Worm (Caenorhabditis elegans) whole organism, L4 larva: ENCODE measurements around the gene slc-17.3.

Experiments
- ceh-82 ChIP-seq: sonication (generic microtip); optimal IDR thresholded peaks from 2 replicates; lab custom pipeline; 2017; ENCODE audit warnings: missing biosample characterization, missing genetic modification characterization
- dmd-6 ChIP-seq: fragments of 200-800 bp; sonication (Bioruptor generic); IDR thresholded peaks from 2 replicates; pipeline ENCODE4 v1.3.6; 2022; ENCODE audit warnings: missing genetic modification reagents, missing genetic modification characterization, missing compliant biosample characterization
- fkh-10 ChIP-seq: fragments of 150-350 bp; optimal IDR thresholded peaks from 2 replicates; lab custom pipeline; 2014; ENCODE audit warnings: missing biosample characterization, missing genetic modification reagents, missing genetic modification characterization
- nhr-11 ChIP-seq: fragments of 150-350 bp; optimal IDR thresholded peaks from 2 replicates; lab custom pipeline; 2014; ENCODE audit warnings: missing biosample characterization, missing genetic modification characterization
- nhr-237 ChIP-seq: sonication (generic microtip); optimal IDR thresholded peaks from 2 replicates; lab custom pipeline; 2017; ENCODE audit warnings: missing biosample characterization, missing genetic modification characterization
- nhr-6 ChIP-seq: fragments of 150-350 bp; optimal IDR thresholded peaks from 2 replicates; lab custom pipeline; 2014; ENCODE audit warnings: missing biosample characterization, missing genetic modification characterization
- unc-62 ChIP-seq, 3 experiments: fragments of 150-350 bp in 1 of 3; sonication (generic microtip); optimal IDR thresholded peaks in 2 of 3; peaks in 1 of 3; 1 replicate in 1 of 3; 2 replicates in 2 of 3; lab custom pipeline; 2014 to 2017; ENCODE audit warnings: missing biosample characterization in 3 of 3, missing genetic modification characterization in 3 of 3, missing genetic modification reagents in 3 of 3, missing genotype in 1 of 3

DNA sequence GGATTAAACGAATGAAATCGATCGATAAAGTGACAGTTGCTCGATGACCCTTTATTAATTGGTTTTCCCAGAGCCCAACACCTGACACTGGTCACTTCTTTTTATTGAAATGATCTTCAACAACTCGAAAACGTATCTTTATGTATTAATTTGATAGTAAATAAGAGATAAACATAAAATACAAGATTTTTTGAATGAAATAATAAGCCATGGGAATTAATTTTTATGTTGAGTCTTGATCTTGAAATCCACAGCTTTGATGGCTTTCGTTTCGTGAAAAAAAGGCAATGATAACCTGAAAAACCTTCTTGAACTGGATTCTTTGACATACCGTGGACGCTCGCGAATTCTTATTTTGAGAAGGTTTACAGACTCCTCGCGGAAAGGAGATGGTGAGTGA is 42.4 kb upstream of the slc-17.3 start, which contains the start of gene pcp-5:
- TF ChIP-seq nhr-237 (tag; lab: Kevin White, UChicago) = no peak
- no peak for TF ChIP-seq unc-62 (GFP tag; optimal IDR thresholded peaks at IDR 0.05 in 1 of 2; lab: Kevin White, UChicago)
- TF ChIP-seq unc-62 (tag; optimal IDR thresholded peaks at IDR 0.05; lab: Kevin White, UChicago) = no peak
- no peak for TF ChIP-seq dmd-6 (GFP tag; lab: Robert Waterston, UW)
- TF ChIP-seq ceh-82 (tag; lab: Kevin White, UChicago) = no peak
- TF ChIP-seq fkh-10 (GFP tag; lab: Kevin White, UChicago) = no peak
- TF ChIP-seq nhr-11 (tag; lab: Kevin White, UChicago) = no peak
- no peak for TF ChIP-seq nhr-6 (tag; lab: Kevin White, UChicago)
